Worm (Caenorhabditis elegans) whole organism, late embryonic: ENCODE measurements around the gene T10C6.6.

ENCODE experiments used
- C08G9.2 ChIP-seq: sonication (generic microtip); optimal IDR thresholded peaks from 2 replicates; lab custom pipeline; 2016; ENCODE audit warnings: mild to moderate bottlenecking, missing genetic modification characterization, moderate library complexity, missing compliant biosample characterization
- C38D4.7 ChIP-seq: fragments of 200-800 bp; sonication (Bioruptor generic); optimal IDR thresholded peaks from 2 replicates; lab custom pipeline; 2018; ENCODE audit warnings: mild to moderate bottlenecking, missing genetic modification characterization, moderate library complexity, missing compliant biosample characterization
- T23F11.4 ChIP-seq: fragments of 200-800 bp; sonication (Bioruptor generic); optimal IDR thresholded peaks from 2 replicates; lab custom pipeline; 2018; ENCODE audit warnings: mild to moderate bottlenecking, missing genetic modification characterization, missing compliant biosample characterization
- Y22D7AL.16 ChIP-seq: sonication (generic microtip); optimal IDR thresholded peaks from 2 replicates; lab custom pipeline; 2016; ENCODE audit warnings: missing genetic modification characterization, missing compliant biosample characterization
- ceh-14 ChIP-seq: sonication (generic microtip); optimal IDR thresholded peaks from 2 replicates; lab custom pipeline; 2016; ENCODE audit warnings: missing genotype, missing genetic modification characterization, missing compliant biosample characterization
- ceh-22 ChIP-seq: sonication (generic microtip); optimal IDR thresholded peaks from 2 replicates; lab custom pipeline; 2017; ENCODE audit warnings: missing biosample characterization, missing genetic modification characterization
- ceh-30 ChIP-seq: fragments of 150-350 bp; optimal IDR thresholded peaks from 2 replicates; lab custom pipeline; 2014; ENCODE audit warnings: missing biosample characterization, missing genetic modification characterization
- ceh-31 ChIP-seq: sonication (generic microtip); optimal IDR thresholded peaks from 2 replicates; lab custom pipeline; 2016; ENCODE audit warnings: missing genetic modification characterization, missing compliant biosample characterization
- ceh-34 ChIP-seq: sonication (generic microtip); optimal IDR thresholded peaks from 2 replicates; lab custom pipeline; 2016; ENCODE audit warnings: mild to moderate bottlenecking, missing genetic modification characterization, missing compliant biosample characterization
- ceh-45 ChIP-seq: fragments of 200-800 bp; sonication (Bioruptor generic); IDR thresholded peaks from 2 replicates; pipeline ENCODE4 v1.3.6; 2022; ENCODE audit warnings: missing genetic modification reagents, missing genetic modification characterization, missing compliant biosample characterization
- ceh-48 ChIP-seq: sonication (generic microtip); optimal IDR thresholded peaks from 2 replicates; lab custom pipeline; 2016; ENCODE audit warnings: missing genetic modification characterization, inconsistent platforms, missing compliant biosample characterization
- ceh-6 ChIP-seq: fragments of 200-800 bp; sonication (Bioruptor generic); optimal IDR thresholded peaks from 2 replicates; lab custom pipeline; 2018; ENCODE audit warnings: mild to moderate bottlenecking, missing genetic modification characterization, missing compliant biosample characterization
- che-1 ChIP-seq: sonication (generic microtip); optimal IDR thresholded peaks from 2 replicates; lab custom pipeline; 2016; ENCODE audit warnings: mild to moderate bottlenecking, missing genetic modification characterization, missing compliant biosample characterization
- dmd-4 ChIP-seq: sonication (generic microtip); optimal IDR thresholded peaks from 2 replicates; lab custom pipeline; 2016; ENCODE audit warnings: borderline replicate concordance, missing genetic modification characterization, missing compliant biosample characterization
- dve-1 ChIP-seq: sonication (generic microtip); optimal IDR thresholded peaks from 2 replicates; lab custom pipeline; 2017; ENCODE audit warnings: antibody characterized with exemption, mild to moderate bottlenecking, missing genetic modification characterization, missing compliant biosample characterization
- elt-2 ChIP-seq: sonication (generic microtip); optimal IDR thresholded peaks from 2 replicates; lab custom pipeline; 2016; ENCODE audit warnings: missing genetic modification reagents, missing genetic modification characterization, missing compliant biosample characterization
- ets-4 ChIP-seq: sonication (generic microtip); optimal IDR thresholded peaks from 2 replicates; lab custom pipeline; 2016; ENCODE audit warnings: missing genetic modification characterization, missing compliant biosample characterization
- eyg-1 ChIP-seq: sonication (generic microtip); optimal IDR thresholded peaks from 2 replicates; lab custom pipeline; 2016; ENCODE audit warnings: missing genotype, missing genetic modification characterization, missing compliant biosample characterization
- fkh-10 ChIP-seq: fragments of 150-350 bp; optimal IDR thresholded peaks from 2 replicates; lab custom pipeline; 2014; ENCODE audit warnings: missing biosample characterization, missing genetic modification reagents, missing genetic modification characterization
- fkh-6 ChIP-seq: sonication (generic microtip); optimal IDR thresholded peaks from 2 replicates; lab custom pipeline; 2016; ENCODE audit warnings: missing genetic modification characterization, missing compliant biosample characterization
- gmeb-2 ChIP-seq: sonication (generic microtip); optimal IDR thresholded peaks from 2 replicates; lab custom pipeline; 2016; ENCODE audit warnings: missing genetic modification characterization, inconsistent platforms, missing compliant biosample characterization
- hlh-13 ChIP-seq: fragments of 200-800 bp; sonication (Bioruptor generic); optimal IDR thresholded peaks from 2 replicates; lab custom pipeline; 2018; ENCODE audit warnings: mild to moderate bottlenecking, missing genetic modification characterization, missing compliant biosample characterization
- hlh-15 ChIP-seq: sonication (generic microtip); optimal IDR thresholded peaks from 2 replicates; lab custom pipeline; 2016; ENCODE audit warnings: missing genetic modification characterization, missing compliant biosample characterization
- hlh-30 ChIP-seq: sonication (generic microtip); optimal IDR thresholded peaks from 2 replicates; lab custom pipeline; 2017; ENCODE audit warnings: antibody characterized with exemption, missing genetic modification characterization, missing compliant biosample characterization; ENCODE audit not compliant: insufficient read depth
- hlh-6 ChIP-seq: sonication (generic microtip); optimal IDR thresholded peaks from 2 replicates; lab custom pipeline; 2016; ENCODE audit warnings: missing genotype, missing genetic modification characterization, missing compliant biosample characterization
- hlh-8 ChIP-seq: sonication (generic microtip); optimal IDR thresholded peaks from 2 replicates; lab custom pipeline; 2016; ENCODE audit warnings: missing genotype, missing genetic modification characterization, missing compliant biosample characterization
- madf-2 ChIP-seq: sonication (generic microtip); optimal IDR thresholded peaks from 2 replicates; lab custom pipeline; 2017; ENCODE audit warnings: missing genetic modification characterization, missing compliant biosample characterization
- mec-3 ChIP-seq: sonication (generic microtip); optimal IDR thresholded peaks from 2 replicates; lab custom pipeline; 2016; ENCODE audit warnings: borderline replicate concordance, missing genetic modification characterization, missing compliant biosample characterization
- nhr-11 ChIP-seq: fragments of 150-350 bp; optimal IDR thresholded peaks from 2 replicates; lab custom pipeline; 2014; ENCODE audit warnings: missing biosample characterization, missing genetic modification characterization
- nhr-232 ChIP-seq: sonication (generic microtip); optimal IDR thresholded peaks from 2 replicates; lab custom pipeline; 2016; ENCODE audit warnings: missing genetic modification characterization, missing compliant biosample characterization
- npax-4 ChIP-seq: sonication (generic microtip); optimal IDR thresholded peaks from 2 replicates; lab custom pipeline; 2016; ENCODE audit warnings: missing genetic modification characterization, missing compliant biosample characterization
- odd-2 ChIP-seq: sonication (generic microtip); optimal IDR thresholded peaks from 2 replicates; lab custom pipeline; 2017; ENCODE audit warnings: antibody characterized with exemption, mild to moderate bottlenecking, missing genetic modification characterization, missing compliant biosample characterization
- pat-9 ChIP-seq: fragments of 200-800 bp; sonication (Bioruptor generic); optimal IDR thresholded peaks from 2 replicates; lab custom pipeline; 2018; ENCODE audit warnings: mild to moderate bottlenecking, missing genetic modification characterization, moderate library complexity, missing compliant biosample characterization
- pax-1 ChIP-seq: fragments of 150-350 bp; optimal IDR thresholded peaks from 2 replicates; lab custom pipeline; 2014; ENCODE audit warnings: missing biosample characterization, missing genetic modification characterization
- pha-2 ChIP-seq: sonication (generic microtip); optimal IDR thresholded peaks from 2 replicates; lab custom pipeline; 2017; ENCODE audit warnings: mild to moderate bottlenecking, missing genetic modification characterization, missing compliant biosample characterization
- pha-4 ChIP-seq: fragments of 150-350 bp; optimal IDR thresholded peaks from 2 replicates; lab custom pipeline; 2018; ENCODE audit warnings: missing biosample characterization, missing genetic modification reagents, missing genetic modification characterization
- pqm-1 ChIP-seq: sonication (generic microtip); optimal IDR thresholded peaks from 2 replicates; lab custom pipeline; 2016; ENCODE audit warnings: missing genetic modification characterization, missing compliant biosample characterization
- pros-1 ChIP-seq: fragments of 150-350 bp; optimal IDR thresholded peaks from 2 replicates; lab custom pipeline; 2014; ENCODE audit warnings: missing biosample characterization, missing genetic modification reagents, missing genetic modification characterization
- ref-2 ChIP-seq: sonication (generic microtip); optimal IDR thresholded peaks from 2 replicates; lab custom pipeline; 2016; ENCODE audit warnings: missing genetic modification characterization, missing compliant biosample characterization
- rnt-1 ChIP-seq: sonication (generic microtip); optimal IDR thresholded peaks from 2 replicates; lab custom pipeline; 2016; ENCODE audit warnings: missing genetic modification characterization, missing compliant biosample characterization
- sdc-2 ChIP-seq: sonication (generic microtip); optimal IDR thresholded peaks from 2 replicates; lab custom pipeline; 2016; ENCODE audit warnings: missing genotype, missing genetic modification characterization, missing compliant biosample characterization
- sox-2 ChIP-seq: fragments of 200-800 bp; sonication (Bioruptor generic); IDR thresholded peaks from 2 replicates; pipeline ENCODE4 v1.3.6; 2022; ENCODE audit warnings: missing genetic modification reagents, missing genetic modification characterization, missing compliant biosample characterization
- sox-4 ChIP-seq: sonication (generic microtip); optimal IDR thresholded peaks from 2 replicates; lab custom pipeline; 2017; ENCODE audit warnings: mild to moderate bottlenecking, missing genetic modification characterization, inconsistent platforms, missing compliant biosample characterization
- syd-9 ChIP-seq: sonication (generic microtip); optimal IDR thresholded peaks from 2 replicates; lab custom pipeline; 2016; ENCODE audit warnings: mild to moderate bottlenecking, missing genetic modification characterization, moderate library complexity, missing compliant biosample characterization
- ttx-3 ChIP-seq: sonication (generic microtip); optimal IDR thresholded peaks from 2 replicates; lab custom pipeline; 2016; ENCODE audit warnings: missing genetic modification reagents, missing genetic modification characterization, missing compliant biosample characterization
- unc-42 ChIP-seq: sonication (generic microtip); optimal IDR thresholded peaks from 2 replicates; lab custom pipeline; 2016; ENCODE audit warnings: missing genotype, missing genetic modification characterization, missing compliant biosample characterization
- unc-55 ChIP-seq: sonication (generic microtip); optimal IDR thresholded peaks from 2 replicates; lab custom pipeline; 2017; ENCODE audit warnings: missing biosample characterization, missing genetic modification reagents, missing genetic modification characterization
- zip-5 ChIP-seq: sonication (generic microtip); optimal IDR thresholded peaks from 2 replicates; lab custom pipeline; 2016; ENCODE audit warnings: missing genetic modification characterization, missing compliant biosample characterization
- ztf-16 ChIP-seq: sonication (generic microtip); optimal IDR thresholded peaks from 2 replicates; lab custom pipeline; 2017; ENCODE audit warnings: missing genetic modification characterization, missing compliant biosample characterization

Gene T10C6.6

ce11 chrV:16017671-16018070, 6.5 kb upstream of the T10C6.6 start, which contains the start of gene srx-43:
TSS of gene srx-43 (plus strand) at chrV:16017971.
- TF ChIP-seq ceh-6 (no peak), pax-1 (tag; lab: Kevin White, UChicago) (no peak), eyg-1 (tag; lab: Kevin White, UChicago) (no peak), nhr-11 (no peak), sdc-2 (no peak), gmeb-2 (tag; lab: Kevin White, UChicago) (no peak), zip-5 (tag; lab: Kevin White, UChicago) (no peak), ceh-30 (no peak), C38D4.7 (no peak), syd-9 (tag; lab: Kevin White, UChicago) (no peak), pqm-1 (tag; lab: Kevin White, UChicago) (no peak), ceh-31 (no peak), mec-3 (tag; lab: Kevin White, UChicago) (no peak)

- TF ChIP-seq hlh-13 (GFP tag; lab: Kevin White, UChicago) (no peak), ceh-34 (tag; lab: Kevin White, UChicago) (no peak), unc-55 (no peak), T23F11.4 (GFP tag; lab: Kevin White, UChicago) (no peak)
Measured at ce11 chrV:16020042-16020441, 4.1 kb upstream of the T10C6.6 start, which contains the start of gene srx-44. TSS of gene srx-44 (plus strand) at chrV:16020342.

- TF ChIP-seq zip-5 (tag; lab: Kevin White, UChicago), result peak; percentile 68
- TF ChIP-seq npax-4, result no peak
- TF ChIP-seq ceh-30, result no peak
- no peak for TF ChIP-seq pha-2 (tag; lab: Kevin White, UChicago)
- peak; percentile 38 for TF ChIP-seq elt-2 (tag; lab: Kevin White, UChicago)
- no peak for TF ChIP-seq hlh-30 (tag; lab: Kevin White, UChicago)
- no peak for TF ChIP-seq odd-2 (tag; lab: Kevin White, UChicago)
- no peak for TF ChIP-seq sox-4
- peak; percentile 28 for TF ChIP-seq rnt-1 (tag; lab: Kevin White, UChicago)
- TF ChIP-seq Y22D7AL.16 (tag; lab: Kevin White, UChicago), result no peak
- peak; percentile 29 for TF ChIP-seq ceh-48 (tag; lab: Kevin White, UChicago)
- no peak for TF ChIP-seq dmd-4 (tag; lab: Kevin White, UChicago)
- TF ChIP-seq T23F11.4 (GFP tag; lab: Kevin White, UChicago), result no peak
- TF ChIP-seq fkh-10, result no peak
- TF ChIP-seq hlh-8 (tag; lab: Kevin White, UChicago), result peak; percentile 74
- TF ChIP-seq ref-2, result peak; percentile 53
- no peak for TF ChIP-seq pat-9 (tag; lab: Kevin White, UChicago)
- TF ChIP-seq sox-2, result no peak
- peak; percentile 72 for TF ChIP-seq ceh-14 (tag; lab: Kevin White, UChicago)
- no peak for TF ChIP-seq ceh-22 (tag; lab: Kevin White, UChicago)
- TF ChIP-seq gmeb-2 (tag; lab: Kevin White, UChicago), result peak; percentile 23
- TF ChIP-seq ceh-45 (GFP tag; lab: Robert Waterston, UW), result no peak
- peak; percentile 57 for TF ChIP-seq ceh-34 (tag; lab: Kevin White, UChicago)
- no peak for TF ChIP-seq mec-3 (tag; lab: Kevin White, UChicago)
- peak; percentile 94 for TF ChIP-seq C08G9.2 (tag; lab: Kevin White, UChicago)
- no peak for TF ChIP-seq che-1 (tag; lab: Kevin White, UChicago)
- TF ChIP-seq hlh-15 (tag; lab: Kevin White, UChicago), result no peak
- peak; percentile 72 for TF ChIP-seq ets-4 (tag; lab: Kevin White, UChicago)
- no peak for TF ChIP-seq nhr-232 (tag; lab: Kevin White, UChicago)
- no peak for TF ChIP-seq hlh-6 (tag; lab: Kevin White, UChicago)
- no peak for TF ChIP-seq pha-4 (tag; lab: Kevin White, UChicago)
- no peak for TF ChIP-seq dve-1
- TF ChIP-seq ceh-6, result no peak
- TF ChIP-seq ztf-16 (tag; lab: Kevin White, UChicago), result peak; percentile 6
- TF ChIP-seq madf-2 (tag; lab: Kevin White, UChicago), result no peak
- no peak for TF ChIP-seq nhr-11
- TF ChIP-seq pqm-1 (tag; lab: Kevin White, UChicago), result no peak
- no peak for TF ChIP-seq ttx-3 (tag; lab: Kevin White, UChicago)
- TF ChIP-seq unc-42 (tag; lab: Kevin White, UChicago), result peak; percentile 58
- TF ChIP-seq pros-1 (tag; lab: Kevin White, UChicago), result no peak
- TF ChIP-seq fkh-6 (tag; lab: Kevin White, UChicago), result no peak
- no peak for TF ChIP-seq eyg-1 (tag; lab: Kevin White, UChicago)
Measured at ce11 chrV:16022600-16022999, 1.5 kb upstream of the T10C6.6 start.
